Worm (Caenorhabditis elegans): ENCODE data around the gene sir-2.2.

DNA sequence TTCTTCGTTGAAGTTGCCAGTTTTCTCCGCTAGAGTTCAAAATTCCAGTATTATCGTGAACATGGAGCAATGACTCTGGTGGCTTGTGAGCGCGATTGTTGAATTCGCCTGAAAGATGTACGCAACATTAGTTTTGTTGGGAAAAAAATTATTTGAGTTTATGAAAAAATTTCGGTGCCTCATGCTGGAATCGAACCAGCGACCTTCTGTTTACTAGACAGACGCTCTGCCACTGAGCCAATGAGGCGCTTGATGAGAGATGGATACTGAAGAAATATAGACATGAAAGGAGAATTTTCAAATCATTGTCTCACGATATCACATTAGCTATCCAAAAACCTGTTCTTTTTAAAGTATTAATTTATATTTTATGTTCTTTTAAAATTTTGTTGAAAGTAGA is 44.4 kb upstream of the sir-2.2 start:
- TF ChIP-seq sea-1 (GFP tag; conservative IDR thresholded peaks at IDR 0.05) (no peak), hmg-4 (GFP tag; optimal IDR thresholded peaks at IDR 0.05) (no peak), tbx-11 (GFP tag; IDR thresholded peaks at IDR 0.05) (no peak), ama-1 (optimal IDR thresholded peaks at IDR 0.05) (no peak), tbx-37 (GFP tag; conservative IDR thresholded peaks at IDR 0.05) (no peak), ceh-36 (tag; optimal IDR thresholded peaks at IDR 0.05) (no peak), ceh-13 (GFP tag; optimal IDR thresholded peaks at IDR 0.05) (no peak), tra-4 (tag; optimal IDR thresholded peaks at IDR 0.05) (no peak), ets-7 (tag; optimal IDR thresholded peaks at IDR 0.05) (no peak), scrt-1 (GFP tag; IDR thresholded peaks at IDR 0.05) (no peak), F13C5.2 (tag; optimal IDR thresholded peaks at IDR 0.05) (no peak), flt-1 (GFP tag; IDR thresholded peaks at IDR 0.05) (no peak), hnd-1 (tag; optimal IDR thresholded peaks at IDR 0.05) (no peak)

All from whole organism, early embryonic.